Worm (Caenorhabditis elegans) whole organism, L3 larva: ENCODE data around the gene golg-4.

ENCODE experiments used
- R02D3.7 ChIP-seq: fragments of 150-350 bp; optimal IDR thresholded peaks from 2 replicates; lab custom pipeline; 2014; ENCODE audit warnings: missing biosample characterization, missing genetic modification characterization
- ZK546.5 ChIP-seq: sonication (generic microtip); optimal IDR thresholded peaks from 2 replicates; lab custom pipeline; 2017; ENCODE audit warnings: missing biosample characterization, missing genetic modification characterization
- aly-2 ChIP-seq: fragments of 150-350 bp; optimal IDR thresholded peaks from 2 replicates; lab custom pipeline; 2014; ENCODE audit warnings: missing biosample characterization, missing genetic modification characterization
- ama-1 ChIP-seq: fragments of 150-350 bp; optimal IDR thresholded peaks from 2 replicates; lab custom pipeline; 2018
- ceh-16 ChIP-seq: sonication (generic microtip); optimal IDR thresholded peaks from 2 replicates; lab custom pipeline; 2017; ENCODE audit warnings: missing biosample characterization, missing genetic modification characterization
- ceh-28 ChIP-seq: fragments of 150-350 bp; optimal IDR thresholded peaks from 2 replicates; lab custom pipeline; 2014; ENCODE audit warnings: missing biosample characterization, missing genetic modification reagents, missing genetic modification characterization
- ceh-82 ChIP-seq: fragments of 150-350 bp; optimal IDR thresholded peaks from 2 replicates; lab custom pipeline; 2014; ENCODE audit warnings: missing biosample characterization, missing genetic modification characterization
- ceh-9 ChIP-seq: sonication (generic microtip); optimal IDR thresholded peaks from 2 replicates; lab custom pipeline; 2018; ENCODE audit warnings: missing biosample characterization, missing genetic modification characterization
- daf-12 ChIP-seq: fragments of 150-350 bp; optimal IDR thresholded peaks from 2 replicates; lab custom pipeline; 2014; ENCODE audit warnings: missing biosample characterization, missing genetic modification reagents, missing genetic modification characterization
- egl-27 ChIP-seq: sonication (generic microtip); optimal IDR thresholded peaks from 4 replicates; lab custom pipeline; 2017; ENCODE audit warnings: missing biosample characterization, missing genetic modification reagents, missing genetic modification characterization
- egl-5 ChIP-seq: fragments of 150-350 bp; optimal IDR thresholded peaks from 2 replicates; lab custom pipeline; 2017; ENCODE audit warnings: missing biosample characterization, missing genetic modification reagents, missing genetic modification characterization, inconsistent platforms
- elt-1 ChIP-seq: fragments of 150-350 bp; optimal IDR thresholded peaks from 2 replicates; lab custom pipeline; 2014; ENCODE audit warnings: missing biosample characterization, missing genetic modification characterization
- elt-2 ChIP-seq: sonication (generic microtip); optimal IDR thresholded peaks from 2 replicates; lab custom pipeline; 2016; ENCODE audit warnings: missing genetic modification reagents, mild to moderate bottlenecking, missing genetic modification characterization, missing compliant biosample characterization
- elt-3 ChIP-seq, 3 experiments: fragments of 150-350 bp in 1 of 3; sonication (generic microtip) in 2 of 3; optimal IDR thresholded peaks; 2 replicates in 2 of 3; 4 replicates in 1 of 3; lab custom pipeline; 2014 to 2017; ENCODE audit warnings: missing biosample characterization in 3 of 3, missing genetic modification characterization in 3 of 3
- eor-1 ChIP-seq, 2 experiments: fragments of 150-350 bp; optimal IDR thresholded peaks; 2 replicates each; lab custom pipeline; 2014 to 2018; ENCODE audit warnings: missing biosample characterization in 2 of 2, missing genetic modification characterization in 2 of 2
- fkh-10 ChIP-seq: sonication (generic microtip); optimal IDR thresholded peaks from 2 replicates; lab custom pipeline; 2017; ENCODE audit warnings: missing biosample characterization, missing genetic modification reagents, missing genetic modification characterization
- fkh-2 ChIP-seq: fragments of 150-350 bp; optimal IDR thresholded peaks from 2 replicates; lab custom pipeline; 2014; ENCODE audit warnings: missing biosample characterization, missing genetic modification reagents, missing genetic modification characterization
- fos-1 ChIP-seq: fragments of 150-350 bp; optimal IDR thresholded peaks from 2 replicates; lab custom pipeline; 2014; ENCODE audit warnings: missing biosample characterization, missing genetic modification characterization
- hmg-11 ChIP-seq: sonication (generic microtip); optimal IDR thresholded peaks from 2 replicates; lab custom pipeline; 2016; ENCODE audit warnings: missing genetic modification characterization, missing compliant biosample characterization
- jun-1 ChIP-seq: fragments of 150-350 bp; optimal IDR thresholded peaks from 2 replicates; lab custom pipeline; 2014; ENCODE audit warnings: missing biosample characterization, missing genetic modification reagents, missing genetic modification characterization
- lin-15B ChIP-seq: fragments of 150-350 bp; optimal IDR thresholded peaks from 2 replicates; lab custom pipeline; 2014; ENCODE audit warnings: missing biosample characterization, missing genetic modification characterization
- lin-39 ChIP-seq: fragments of 150-350 bp; optimal IDR thresholded peaks from 2 replicates; lab custom pipeline; 2018; ENCODE audit warnings: missing biosample characterization, missing genetic modification reagents, missing genetic modification characterization
- lsy-12 ChIP-seq: sonication (generic microtip); optimal IDR thresholded peaks from 2 replicates; lab custom pipeline; 2016; ENCODE audit warnings: mild to moderate bottlenecking, missing genetic modification characterization, missing compliant biosample characterization
- mdl-1 ChIP-seq: fragments of 150-350 bp; optimal IDR thresholded peaks from 2 replicates; lab custom pipeline; 2014; ENCODE audit warnings: missing biosample characterization, missing genetic modification characterization
- mml-1 ChIP-seq: fragments of 150-350 bp; sonication (generic microtip); optimal IDR thresholded peaks from 3 replicates; lab custom pipeline; 2014; ENCODE audit warnings: missing biosample characterization, missing genetic modification characterization
- nfya-1 ChIP-seq: sonication (generic microtip); optimal IDR thresholded peaks from 2 replicates; lab custom pipeline; 2017; ENCODE audit warnings: missing genetic modification characterization, mild to moderate bottlenecking, missing compliant biosample characterization, antibody characterized with exemption, moderate library complexity; ENCODE audit not compliant: insufficient read depth
- nhr-11 ChIP-seq: fragments of 150-350 bp; optimal IDR thresholded peaks from 2 replicates; lab custom pipeline; 2014; ENCODE audit warnings: missing biosample characterization, missing genetic modification characterization
- nhr-12 ChIP-seq: fragments of 150-350 bp; optimal IDR thresholded peaks from 2 replicates; lab custom pipeline; 2014; ENCODE audit warnings: missing biosample characterization, missing genetic modification characterization
- nhr-23 ChIP-seq: fragments of 150-350 bp; optimal IDR thresholded peaks from 2 replicates; lab custom pipeline; 2014; ENCODE audit warnings: missing biosample characterization, missing genetic modification reagents, missing genetic modification characterization
- nhr-237 ChIP-seq: fragments of 150-350 bp; optimal IDR thresholded peaks from 2 replicates; lab custom pipeline; 2014; ENCODE audit warnings: missing biosample characterization, missing genetic modification characterization
- nhr-25 ChIP-seq: sonication (generic microtip); optimal IDR thresholded peaks from 2 replicates; lab custom pipeline; 2017; ENCODE audit warnings: missing biosample characterization, missing genetic modification characterization
- nhr-28 ChIP-seq: fragments of 150-350 bp; optimal IDR thresholded peaks from 2 replicates; lab custom pipeline; 2014; ENCODE audit warnings: missing biosample characterization, missing genetic modification characterization
- nhr-43 ChIP-seq: sonication (generic microtip); optimal IDR thresholded peaks from 2 replicates; lab custom pipeline; 2016; ENCODE audit warnings: mild to moderate bottlenecking, missing genetic modification characterization, missing compliant biosample characterization; ENCODE audit not compliant: poor library complexity, severe bottlenecking
- nhr-67 ChIP-seq: fragments of 150-350 bp; optimal IDR thresholded peaks from 2 replicates; lab custom pipeline; 2014; ENCODE audit warnings: missing biosample characterization, missing genetic modification characterization
- nhr-76 ChIP-seq: fragments of 150-350 bp; sonication (generic microtip); optimal IDR thresholded peaks from 5 replicates; lab custom pipeline; 2014; ENCODE audit warnings: missing biosample characterization, missing genetic modification characterization
- nhr-77 ChIP-seq: fragments of 150-350 bp; optimal IDR thresholded peaks from 2 replicates; lab custom pipeline; 2014; ENCODE audit warnings: missing biosample characterization, missing genetic modification characterization
- pha-4 ChIP-seq: fragments of 150-350 bp; optimal IDR thresholded peaks from 2 replicates; lab custom pipeline; 2014; ENCODE audit warnings: missing biosample characterization, missing genetic modification reagents, missing genetic modification characterization
- pqm-1 ChIP-seq: fragments of 150-350 bp; optimal IDR thresholded peaks from 2 replicates; lab custom pipeline; 2017; ENCODE audit warnings: missing biosample characterization, missing genetic modification characterization, inconsistent platforms
- sea-2 ChIP-seq: fragments of 150-350 bp; sonication (generic microtip); optimal IDR thresholded peaks from 4 replicates; lab custom pipeline; 2014; ENCODE audit warnings: missing biosample characterization, missing genetic modification reagents, missing genetic modification characterization
- skn-1 ChIP-seq: fragments of 150-350 bp; optimal IDR thresholded peaks from 2 replicates; lab custom pipeline; 2014; ENCODE audit warnings: missing biosample characterization, missing genetic modification characterization
- snpc-4 ChIP-seq: fragments of 150-350 bp; optimal IDR thresholded peaks from 2 replicates; lab custom pipeline; 2014; ENCODE audit warnings: missing biosample characterization, missing genetic modification characterization
- tbx-2 ChIP-seq: sonication (generic microtip); optimal IDR thresholded peaks from 2 replicates; lab custom pipeline; 2016; ENCODE audit warnings: mild to moderate bottlenecking, missing genetic modification characterization, missing compliant biosample characterization
- unc-39 ChIP-seq: sonication (generic microtip); optimal IDR thresholded peaks from 4 replicates; lab custom pipeline; 2017; ENCODE audit warnings: missing biosample characterization, missing genetic modification characterization
- unc-62 ChIP-seq: fragments of 150-350 bp; sonication (generic microtip); optimal IDR thresholded peaks from 4 replicates; lab custom pipeline; 2014; ENCODE audit warnings: missing biosample characterization, missing genetic modification reagents, missing genetic modification characterization
- zag-1 ChIP-seq: fragments of 150-350 bp; optimal IDR thresholded peaks from 2 replicates; lab custom pipeline; 2014; ENCODE audit warnings: missing biosample characterization, missing genetic modification characterization
- ztf-11 ChIP-seq: fragments of 150-350 bp; optimal IDR thresholded peaks from 2 replicates; lab custom pipeline; 2014; ENCODE audit warnings: missing biosample characterization, missing genetic modification characterization
- ztf-4 ChIP-seq: fragments of 150-350 bp; optimal IDR thresholded peaks from 2 replicates; lab custom pipeline; 2014; ENCODE audit warnings: missing biosample characterization, missing genetic modification characterization

Gene golg-4

ce11 chrIII:3456226-3456625 is 50.9 kb downstream of the golg-4 start:
- TF ChIP-seq nhr-237 (tag; lab: Kevin White, UChicago) (peak; percentile 28), elt-2 (tag; lab: Kevin White, UChicago) (peak; percentile 88), R02D3.7 (peak; percentile 96), nhr-11 (tag; lab: Kevin White, UChicago) (peak; percentile 92), tbx-2 (tag; lab: Kevin White, UChicago) (peak; percentile 95), fkh-2 (tag; lab: Kevin White, UChicago) (peak; percentile 48), egl-5 (tag; lab: Kevin White, UChicago) (peak; percentile 93), nfya-1 (peak; percentile 99), sea-2 (GFP tag; lab: Kevin White, UChicago) (no peak), pha-4 (tag; lab: Kevin White, UChicago) (peak; percentile 99), fos-1 (peak; percentile 77), ztf-4 (peak; percentile 89), pqm-1 (tag; lab: Kevin White, UChicago) (peak; percentile 90), fkh-10 (GFP tag; lab: Kevin White, UChicago) (peak; percentile 90), jun-1 (tag; lab: Kevin White, UChicago) (peak; percentile 96), lsy-12 (tag; lab: Kevin White, UChicago) (peak; percentile 99), snpc-4 (tag; lab: Kevin White, UChicago) (peak; percentile 91), ceh-16 (tag; lab: Kevin White, UChicago) (no peak), mdl-1 (peak; percentile 57), ceh-28 (tag; lab: Kevin White, UChicago) (peak; percentile 90), aly-2 (peak; percentile 67), nhr-76 (tag; lab: Kevin White, UChicago) (peak; percentile 83), ztf-11 (tag; lab: Kevin White, UChicago) (no peak), nhr-25 (tag; lab: Kevin White, UChicago) (peak; percentile 99), skn-1 (peak; percentile 93), nhr-12 (tag; lab: Kevin White, UChicago) (no peak), daf-12 (peak; percentile 38), mml-1 (tag; lab: Kevin White, UChicago) (no peak), ZK546.5 (tag; lab: Kevin White, UChicago) (peak; percentile 65), lin-15B (peak; percentile 99), nhr-67 (tag; lab: Kevin White, UChicago) (no peak), unc-39 (peak; percentile 13), nhr-43 (tag; lab: Kevin White, UChicago) (peak; percentile 97), unc-62 (GFP tag; lab: Kevin White, UChicago) (peak; percentile 89), hmg-11 (peak; percentile 85), lin-39 (tag; lab: Kevin White, UChicago) (peak; percentile 94), ceh-9 (tag; lab: Kevin White, UChicago) (no peak), egl-27 (tag; lab: Kevin White, UChicago) (peak; percentile 79), zag-1 (tag; lab: Kevin White, UChicago) (peak; percentile 80), ama-1 (lab: Kevin White, UChicago) (peak; percentile 78), nhr-28 (tag; lab: Kevin White, UChicago) (peak; percentile 74), elt-1 (tag; lab: Kevin White, UChicago) (peak; percentile 79), nhr-23 (tag; lab: Kevin White, UChicago) (peak; percentile 99), elt-3 (tag; optimal IDR thresholded peaks at IDR 0.05; lab: Kevin White, UChicago) (peak; percentile 66 to 95 (median 75)), eor-1 (tag; optimal IDR thresholded peaks at IDR 0.05; lab: Kevin White, UChicago) (no peak), ceh-82 (tag; lab: Kevin White, UChicago) (peak; percentile 92), nhr-77 (tag; lab: Kevin White, UChicago) (peak; percentile 83)
